Worm (Caenorhabditis elegans) whole organism, L4/young adult: ENCODE measurements around the gene F35H10.6.

Source experiments
- W03F9.2 ChIP-seq: fragments of 150-350 bp; optimal IDR thresholded peaks from 2 replicates; lab custom pipeline; 2014; ENCODE audit warnings: missing biosample characterization, missing genetic modification characterization
- dao-5 ChIP-seq: sonication (generic microtip); optimal IDR thresholded peaks from 2 replicates; lab custom pipeline; 2016; ENCODE audit warnings: missing genotype, missing genetic modification characterization, moderate library complexity, missing compliant biosample characterization

DNA sequence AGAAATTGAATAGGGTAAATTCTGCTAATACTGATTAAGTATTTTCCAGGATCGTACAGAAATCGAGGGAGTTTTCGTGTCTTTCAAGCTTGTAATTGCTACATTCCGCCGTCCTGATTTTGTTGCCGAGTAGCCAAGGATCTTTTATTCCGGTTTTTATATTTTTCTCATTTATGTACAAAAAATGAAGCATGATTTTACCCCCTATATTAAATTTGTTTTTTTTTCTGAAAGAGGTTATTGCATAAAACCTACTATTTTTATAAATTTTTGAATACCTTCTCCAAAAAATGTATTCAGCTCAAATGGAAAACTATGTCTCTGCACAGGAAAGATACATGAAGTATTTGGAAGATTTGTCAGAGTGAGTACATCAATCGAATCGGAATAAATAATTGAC lies at the start of gene F35H10.6:
- TF ChIP-seq dao-5 (tag; lab: Kevin White, UChicago): no peak
- TF ChIP-seq W03F9.2: no peak
